Fruit fly (Drosophila melanogaster) S2 (cell line): ENCODE measurements around the gene Nse1.

Source experiments
- CG8478 ChIP-seq: fragments of >200 bp; optimal IDR thresholded peaks from 2 replicates; lab custom pipeline; 2018
- CTCF ChIP-seq, 2 experiments: fragments of >200 bp; optimal IDR thresholded peaks; 2 replicates each; lab custom pipeline; 2018

DNA sequence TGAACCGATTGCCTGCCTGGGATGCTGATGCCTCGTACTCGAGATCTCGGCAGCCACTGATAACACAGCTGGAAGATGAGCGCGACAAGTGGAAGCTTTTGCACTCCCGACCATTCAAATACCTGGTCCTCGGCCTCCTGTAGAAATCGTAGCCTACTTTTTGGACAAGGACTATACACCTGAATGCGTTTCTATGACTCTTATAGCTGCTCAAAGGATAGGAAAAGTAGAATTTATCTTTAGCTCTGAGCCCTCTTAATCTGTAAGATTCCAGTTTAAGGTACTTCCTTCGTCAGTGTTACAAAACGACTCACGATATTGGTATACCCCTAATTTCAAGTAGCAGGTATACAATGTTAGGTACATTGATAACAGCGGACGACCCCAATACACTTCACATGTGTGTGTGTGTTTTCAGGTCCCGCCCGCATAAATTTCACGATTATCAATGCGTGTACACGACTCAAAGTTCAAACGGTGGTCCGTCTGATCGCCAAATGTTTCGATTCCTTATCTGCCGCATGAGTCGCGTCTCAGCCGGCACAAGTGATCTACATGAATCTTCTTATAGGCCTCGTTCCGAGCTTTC, 38.9 kb upstream of the Nse1 start, which contains the start of gene AkhR:
- TF ChIP-seq CG8478 (lab: Kevin White, UChicago) (no peak), CTCF (optimal IDR thresholded peaks at IDR 0.05; lab: Kevin White, UChicago) (no peak)
